Fruit fly (Drosophila melanogaster): ENCODE measurements around the gene Fdx2.

dm6 chr3L:4254301-4254834, 37.9 kb upstream of the Fdx2 start, which contains the start of the genes ago and CG1265:
- TF ChIP-seq CG8478 (optimal IDR thresholded peaks at IDR 0.05) (no peak), CTCF (optimal IDR thresholded peaks at IDR 0.05) (no peak)

Measured in S2 (cell line).